Worm (Caenorhabditis elegans) whole organism, L2 larva: ENCODE data around the gene sre-48.

Experiments used
- C34F6.9 ChIP-seq: fragments of 150-350 bp; optimal IDR thresholded peaks from 2 replicates; lab custom pipeline; 2014; ENCODE audit warnings: missing biosample characterization, missing genetic modification characterization
- R02D3.7 ChIP-seq: fragments of 150-350 bp; optimal IDR thresholded peaks from 2 replicates; lab custom pipeline; 2014; ENCODE audit warnings: missing biosample characterization, missing genetic modification characterization
- Y55F3AM.14 ChIP-seq: fragments of 200-800 bp; sonication (Bioruptor generic); optimal IDR thresholded peaks from 2 replicates; lab custom pipeline; 2018; ENCODE audit warnings: mild to moderate bottlenecking, missing genetic modification characterization, missing compliant biosample characterization
- alr-1 ChIP-seq: fragments of 150-350 bp; optimal IDR thresholded peaks from 2 replicates; lab custom pipeline; 2014; ENCODE audit warnings: missing biosample characterization, missing genetic modification characterization
- ama-1 ChIP-seq: fragments of 150-350 bp; optimal IDR thresholded peaks from 2 replicates; lab custom pipeline; 2018; ENCODE audit warnings: inconsistent platforms
- blmp-1 ChIP-seq: sonication (generic microtip); optimal IDR thresholded peaks from 2 replicates; lab custom pipeline; 2017; ENCODE audit warnings: missing genetic modification characterization, mild to moderate bottlenecking, missing compliant biosample characterization, antibody characterized with exemption, moderate library complexity; ENCODE audit not compliant: insufficient read depth
- ceh-82 ChIP-seq: fragments of 150-350 bp; optimal IDR thresholded peaks from 2 replicates; lab custom pipeline; 2014; ENCODE audit warnings: missing biosample characterization, missing genetic modification characterization
- elt-1 ChIP-seq: fragments of 150-350 bp; optimal IDR thresholded peaks from 2 replicates; lab custom pipeline; 2014; ENCODE audit warnings: missing biosample characterization, missing genetic modification characterization
- elt-3 ChIP-seq: sonication (generic microtip); optimal IDR thresholded peaks from 2 replicates; lab custom pipeline; 2017; ENCODE audit warnings: missing biosample characterization, missing genetic modification characterization
- fos-1 ChIP-seq: fragments of 150-350 bp; optimal IDR thresholded peaks from 2 replicates; lab custom pipeline; 2014; ENCODE audit warnings: missing biosample characterization, missing genetic modification characterization
- lin-11 ChIP-seq: fragments of 150-350 bp; sonication (generic microtip); optimal IDR thresholded peaks from 2 replicates; lab custom pipeline; 2014; ENCODE audit warnings: missing biosample characterization, missing genetic modification characterization, inconsistent platforms, mixed read lengths
- lin-39 ChIP-seq: fragments of 150-350 bp; optimal IDR thresholded peaks from 2 replicates; lab custom pipeline; 2014; ENCODE audit warnings: missing biosample characterization, missing genetic modification reagents, missing genetic modification characterization
- lsy-2 ChIP-seq, 2 experiments: fragments of 150-350 bp in 1 of 2; sonication (generic microtip) in 1 of 2; optimal IDR thresholded peaks; 2 replicates each; lab custom pipeline; 2014 to 2017; ENCODE audit warnings: missing biosample characterization in 2 of 2, missing genetic modification characterization in 2 of 2
- mab-5 ChIP-seq: fragments of 150-350 bp; optimal IDR thresholded peaks from 2 replicates; lab custom pipeline; 2014; ENCODE audit warnings: missing biosample characterization, missing genetic modification characterization
- mdl-1 ChIP-seq, 2 experiments: fragments of 150-350 bp in 1 of 2; sonication (generic microtip) in 1 of 2; optimal IDR thresholded peaks; 2 replicates each; lab custom pipeline; 2017; ENCODE audit warnings: missing biosample characterization in 2 of 2, missing genetic modification characterization in 2 of 2
- nhr-10 ChIP-seq: sonication (generic microtip); optimal IDR thresholded peaks from 2 replicates; lab custom pipeline; 2017; ENCODE audit warnings: missing biosample characterization, missing genetic modification characterization
- nhr-11 ChIP-seq: fragments of 150-350 bp; optimal IDR thresholded peaks from 2 replicates; lab custom pipeline; 2014; ENCODE audit warnings: missing biosample characterization, missing genetic modification characterization
- nhr-12 ChIP-seq: fragments of 150-350 bp; optimal IDR thresholded peaks from 2 replicates; lab custom pipeline; 2014; ENCODE audit warnings: missing biosample characterization, missing genetic modification characterization
- nhr-129 ChIP-seq: fragments of 150-350 bp; optimal IDR thresholded peaks from 2 replicates; lab custom pipeline; 2014; ENCODE audit warnings: missing biosample characterization, missing genetic modification characterization
- nhr-23 ChIP-seq: fragments of 150-350 bp; optimal IDR thresholded peaks from 2 replicates; lab custom pipeline; 2014; ENCODE audit warnings: missing biosample characterization, missing genetic modification reagents, missing genetic modification characterization
- nhr-6 ChIP-seq: fragments of 150-350 bp; optimal IDR thresholded peaks from 2 replicates; lab custom pipeline; 2014; ENCODE audit warnings: missing biosample characterization, missing genetic modification characterization
- nhr-77 ChIP-seq: fragments of 150-350 bp; optimal IDR thresholded peaks from 2 replicates; lab custom pipeline; 2014; ENCODE audit warnings: missing biosample characterization, missing genetic modification characterization
- peb-1 ChIP-seq: fragments of 150-350 bp; optimal IDR thresholded peaks from 2 replicates; lab custom pipeline; 2014; ENCODE audit warnings: missing biosample characterization, missing genetic modification characterization
- sem-4 ChIP-seq: fragments of 150-350 bp; optimal IDR thresholded peaks from 2 replicates; lab custom pipeline; 2014; ENCODE audit warnings: missing biosample characterization, missing genetic modification reagents, missing genetic modification characterization
- skn-1 ChIP-seq: sonication (generic microtip); optimal IDR thresholded peaks from 2 replicates; lab custom pipeline; 2017; ENCODE audit warnings: missing biosample characterization, missing genetic modification characterization
- sma-9 ChIP-seq, 2 experiments: fragments of 150-350 bp in 1 of 2; sonication (generic microtip) in 1 of 2; optimal IDR thresholded peaks; 2 replicates each; lab custom pipeline; 2014 to 2016; ENCODE audit warnings: missing genetic modification characterization in 2 of 2, mild to moderate bottlenecking in 1 of 2, missing biosample characterization in 1 of 2, missing compliant biosample characterization in 1 of 2, missing genetic modification reagents in 1 of 2, moderate library complexity in 1 of 2
- unc-55 ChIP-seq: fragments of 150-350 bp; sonication (generic microtip); optimal IDR thresholded peaks from 3 replicates; lab custom pipeline; 2014; ENCODE audit warnings: missing biosample characterization, missing genetic modification reagents, missing genetic modification characterization
- zag-1 ChIP-seq: fragments of 150-350 bp; optimal IDR thresholded peaks from 2 replicates; lab custom pipeline; 2014; ENCODE audit warnings: missing biosample characterization, missing genetic modification characterization
- ztf-1 ChIP-seq: fragments of 200-800 bp; sonication (Bioruptor generic); conservative IDR thresholded peaks from 2 replicates; pipeline ENCODE4 v1.3.6; 2022; ENCODE audit warnings: missing genetic modification characterization, missing compliant biosample characterization
- ztf-11 ChIP-seq: sonication (generic microtip); optimal IDR thresholded peaks from 2 replicates; lab custom pipeline; 2017; ENCODE audit warnings: missing biosample characterization, missing genetic modification characterization

sre-48 gene

ce11 chrII:13951986-13952385 lies 27.7 kb downstream of the sre-48 start:
- no peak for TF ChIP-seq nhr-11 (tag; lab: Kevin White, UChicago)
- no peak for TF ChIP-seq lsy-2 (tag; optimal IDR thresholded peaks at IDR 0.05; lab: Kevin White, UChicago)
- TF ChIP-seq ceh-82 (tag; lab: Kevin White, UChicago), result no peak
- no peak for TF ChIP-seq alr-1 (tag; lab: Kevin White, UChicago)

- TF ChIP-seq ztf-1 (GFP tag; lab: Robert Waterston, UW), result no peak
- no peak for TF ChIP-seq ztf-11
- TF ChIP-seq R02D3.7 (tag; lab: Kevin White, UChicago), result no peak
- no peak for TF ChIP-seq fos-1 (tag; lab: Kevin White, UChicago)
- TF ChIP-seq skn-1, result no peak
- TF ChIP-seq ama-1 (lab: Kevin White, UChicago), result no peak
- no peak for TF ChIP-seq lin-39 (tag; lab: Kevin White, UChicago)
- no peak for TF ChIP-seq ceh-82 (tag; lab: Kevin White, UChicago)
- TF ChIP-seq sma-9 (GFP tag; optimal IDR thresholded peaks at IDR 0.05; lab: Kevin White, UChicago), result no peak
- TF ChIP-seq sma-9 (tag; optimal IDR thresholded peaks at IDR 0.05; lab: Kevin White, UChicago), result no peak
- no peak for TF ChIP-seq nhr-10 (tag; lab: Kevin White, UChicago)
- TF ChIP-seq nhr-12, result no peak
- no peak for TF ChIP-seq lsy-2 (tag; optimal IDR thresholded peaks at IDR 0.05; lab: Kevin White, UChicago)
- TF ChIP-seq Y55F3AM.14 (GFP tag; lab: Kevin White, UChicago), result no peak
- no peak for TF ChIP-seq nhr-129 (tag; lab: Kevin White, UChicago)
- TF ChIP-seq nhr-23 (tag; lab: Kevin White, UChicago), result no peak
- no peak for TF ChIP-seq sem-4 (tag; lab: Kevin White, UChicago)
- no peak for TF ChIP-seq peb-1 (tag; lab: Kevin White, UChicago)
- no peak for TF ChIP-seq nhr-77 (tag; lab: Kevin White, UChicago)
- no peak for TF ChIP-seq mdl-1 (tag; optimal IDR thresholded peaks at IDR 0.05; lab: Kevin White, UChicago)
Measured at ce11 chrII:13949290-13949689, 30.4 kb downstream of the sre-48 start, which contains the start of gene sre-44. TSS of gene sre-44 (plus strand) at chrII:13949590.

- TF ChIP-seq fos-1 (tag; lab: Kevin White, UChicago) (peak; percentile 3), C34F6.9 (tag; lab: Kevin White, UChicago) (no peak)
- TF ChIP-seq, all 48 proteins: peak for 1
Measured at ce11 chrII:13945527-13945926, 34.2 kb downstream of the sre-48 start.

- TF ChIP-seq lin-11 (tag; lab: Kevin White, UChicago) (no peak), ztf-11 (no peak)
Measured at ce11 chrII:13939531-13939930, 40.2 kb downstream of the sre-48 start, which contains the start of gene W07G1.1. TSS of gene W07G1.1 (minus strand) at chrII:13939631.

ce11 chrII:13938290-13938689 lies 41.4 kb downstream of the sre-48 start:
- TF ChIP-seq elt-1 (tag; lab: Kevin White, UChicago) (no peak), unc-55 (GFP tag; lab: Kevin White, UChicago) (no peak), R02D3.7 (tag; lab: Kevin White, UChicago) (no peak), nhr-11 (tag; lab: Kevin White, UChicago) (no peak), alr-1 (tag; lab: Kevin White, UChicago) (no peak), skn-1 (no peak), elt-3 (tag; lab: Kevin White, UChicago) (no peak), nhr-6 (tag; lab: Kevin White, UChicago) (no peak), blmp-1 (tag; lab: Kevin White, UChicago) (no peak)

ce11 chrII:13935907-13936306 lies 43.8 kb downstream of the sre-48 start:
- no peak for TF ChIP-seq elt-1 (tag; lab: Kevin White, UChicago)
- no peak for TF ChIP-seq zag-1 (tag; lab: Kevin White, UChicago)
- no peak for TF ChIP-seq mab-5 (tag; lab: Kevin White, UChicago)
- TF ChIP-seq nhr-77 (tag; lab: Kevin White, UChicago), result no peak
